Worm (Caenorhabditis elegans) whole organism, young adult: ENCODE measurements around the gene syd-1.

Experiments used
- B0336.3 ChIP-seq: fragments of 200-800 bp; sonication (Bioruptor generic); IDR thresholded peaks from 2 replicates; pipeline ENCODE4 v1.3.6; 2022; ENCODE audit warnings: missing genetic modification characterization, missing compliant biosample characterization
- D2030.7 ChIP-seq: fragments of 200-800 bp; sonication (Bioruptor generic); IDR thresholded peaks from 2 replicates; pipeline ENCODE4 v1.3.6; 2022; ENCODE audit warnings: missing genetic modification reagents, missing genetic modification characterization, missing compliant biosample characterization
- F23B12.7 ChIP-seq: sonication (generic microtip); optimal IDR thresholded peaks from 2 replicates; lab custom pipeline; 2017; ENCODE audit warnings: missing genetic modification characterization, mild to moderate bottlenecking, missing compliant biosample characterization, antibody characterized with exemption, moderate library complexity; ENCODE audit not compliant: insufficient read depth
- F55B11.4 ChIP-seq: sonication (generic microtip); optimal IDR thresholded peaks from 2 replicates; lab custom pipeline; 2016; ENCODE audit warnings: missing compliant biosample characterization, missing genetic modification characterization, borderline replicate concordance; ENCODE audit not compliant: insufficient read depth
- K11D2.4 ChIP-seq: fragments of 200-800 bp; sonication (Bioruptor generic); IDR thresholded peaks from 2 replicates; pipeline ENCODE4 v1.3.6; 2022; ENCODE audit warnings: missing genetic modification reagents, missing genetic modification characterization, missing compliant biosample characterization
- T26A5.8 ChIP-seq: sonication (generic microtip); optimal IDR thresholded peaks from 2 replicates; lab custom pipeline; 2016; ENCODE audit warnings: missing genetic modification characterization, missing compliant biosample characterization
- Y67H2A.10 ChIP-seq: fragments of 200-800 bp; sonication (Bioruptor generic); conservative IDR thresholded peaks from 2 replicates; pipeline ENCODE4 v1.3.6; 2022; ENCODE audit warnings: missing genetic modification reagents, missing genetic modification characterization, missing compliant biosample characterization
- ama-1 ChIP-seq, 3 experiments: fragments of 150-350 bp in 1 of 3; sonication (generic microtip) in 2 of 3; optimal IDR thresholded peaks; 2 replicates each; lab custom pipeline; 2014 to 2018; ENCODE audit warnings: missing biosample characterization in 2 of 3, missing genetic modification characterization in 2 of 3, missing genetic modification reagents in 2 of 3
- athp-1 ChIP-seq: sonication (generic microtip); optimal IDR thresholded peaks from 2 replicates; lab custom pipeline; 2017; ENCODE audit warnings: mild to moderate bottlenecking, missing genetic modification characterization, missing compliant biosample characterization
- attf-3 ChIP-seq: fragments of 200-800 bp; sonication (Bioruptor generic); conservative IDR thresholded peaks from 2 replicates; pipeline ENCODE4 v1.3.6; 2022; ENCODE audit warnings: missing genetic modification reagents, missing genetic modification characterization, missing compliant biosample characterization
- attf-5 ChIP-seq: fragments of 200-800 bp; sonication (Bioruptor generic); optimal IDR thresholded peaks from 2 replicates; lab custom pipeline; 2018; ENCODE audit warnings: mild to moderate bottlenecking, missing genetic modification characterization, missing compliant biosample characterization
- attf-6 ChIP-seq: fragments of 200-800 bp; sonication (Bioruptor generic); IDR thresholded peaks from 2 replicates; pipeline ENCODE4 v1.3.6; 2022; ENCODE audit warnings: missing genetic modification reagents, missing genetic modification characterization, missing compliant biosample characterization
- bed-2 ChIP-seq: fragments of 200-800 bp; sonication (Bioruptor generic); IDR thresholded peaks from 2 replicates; pipeline ENCODE4 v1.3.6; 2022; ENCODE audit warnings: missing genetic modification reagents, missing genetic modification characterization, missing compliant biosample characterization
- cebp-2 ChIP-seq: fragments of 200-800 bp; sonication (Bioruptor generic); IDR thresholded peaks from 2 replicates; pipeline ENCODE4 v1.3.6; 2022; ENCODE audit warnings: missing genetic modification characterization, missing compliant biosample characterization
- ceh-58 ChIP-seq: fragments of 200-800 bp; sonication (Bioruptor generic); IDR thresholded peaks from 2 replicates; pipeline ENCODE4 v1.3.6; 2022; ENCODE audit warnings: missing genetic modification characterization, missing compliant biosample characterization
- ceh-91 ChIP-seq: fragments of 200-800 bp; sonication (Bioruptor generic); IDR thresholded peaks from 2 replicates; pipeline ENCODE4 v1.3.6; 2022; ENCODE audit warnings: missing genetic modification reagents, missing genetic modification characterization, missing compliant biosample characterization
- die-1 ChIP-seq: sonication (generic microtip); optimal IDR thresholded peaks from 2 replicates; lab custom pipeline; 2016; ENCODE audit warnings: missing genotype, mild to moderate bottlenecking, missing genetic modification characterization, missing compliant biosample characterization
- efl-1 ChIP-seq: fragments of 150-350 bp; optimal IDR thresholded peaks from 2 replicates; lab custom pipeline; 2014; ENCODE audit warnings: missing biosample characterization, missing genetic modification reagents, missing genetic modification characterization
- egrh-3 ChIP-seq: fragments of 200-800 bp; sonication (Bioruptor generic); IDR thresholded peaks from 2 replicates; pipeline ENCODE4 v1.3.6; 2022; ENCODE audit warnings: missing genetic modification reagents, missing genetic modification characterization, missing compliant biosample characterization
- ekl-4 ChIP-seq: fragments of 200-800 bp; sonication (Bioruptor generic); IDR thresholded peaks from 2 replicates; pipeline ENCODE4 v1.3.6; 2022; ENCODE audit warnings: missing genetic modification reagents, missing genetic modification characterization, missing compliant biosample characterization
- ets-4 ChIP-seq: fragments of 200-800 bp; sonication (Bioruptor generic); optimal IDR thresholded peaks from 2 replicates; lab custom pipeline; 2018; ENCODE audit warnings: mild to moderate bottlenecking, missing genetic modification characterization, missing compliant biosample characterization
- fkh-3 ChIP-seq: sonication (generic microtip); optimal IDR thresholded peaks from 2 replicates; lab custom pipeline; 2016; ENCODE audit warnings: mild to moderate bottlenecking, missing genetic modification characterization, missing compliant biosample characterization
- him-1 ChIP-seq: sonication (generic microtip); optimal IDR thresholded peaks from 2 replicates; lab custom pipeline; 2016; ENCODE audit warnings: missing genotype, missing genetic modification reagents, missing genetic modification characterization, missing compliant biosample characterization
- hlh-12 ChIP-seq: sonication (generic microtip); optimal IDR thresholded peaks from 2 replicates; lab custom pipeline; 2016; ENCODE audit warnings: missing genetic modification characterization, missing compliant biosample characterization
- hlh-26 ChIP-seq: fragments of 200-800 bp; sonication (Bioruptor generic); conservative IDR thresholded peaks from 2 replicates; pipeline ENCODE4 v1.3.6; 2022; ENCODE audit warnings: missing genetic modification reagents, missing genetic modification characterization, missing compliant biosample characterization
- hsf-1 ChIP-seq: fragments of 200-800 bp; sonication (Bioruptor generic); IDR thresholded peaks from 2 replicates; pipeline ENCODE4 v1.3.6; 2022; ENCODE audit warnings: missing genetic modification reagents, missing genetic modification characterization, missing compliant biosample characterization
- let-526 ChIP-seq: fragments of 200-800 bp; sonication (Bioruptor generic); IDR thresholded peaks from 2 replicates; pipeline ENCODE4 v1.3.6; 2022; ENCODE audit warnings: missing genetic modification reagents, missing genetic modification characterization, missing compliant biosample characterization
- let-607 ChIP-seq, 2 experiments: fragments of 200-800 bp in 1 of 2; sonication (Bioruptor generic) in 1 of 2; sonication (generic microtip) in 1 of 2; optimal IDR thresholded peaks; 2 replicates each; lab custom pipeline; 2016 to 2018; ENCODE audit warnings: mild to moderate bottlenecking in 2 of 2, missing compliant biosample characterization in 2 of 2, missing genetic modification characterization in 2 of 2, moderate library complexity in 2 of 2, missing genotype in 1 of 2
- lin-35 ChIP-seq, 3 experiments: fragments of 150-350 bp in 2 of 3; sonication (generic microtip) in 1 of 3; optimal IDR thresholded peaks; 2 replicates each; lab custom pipeline; 2014 to 2018; ENCODE audit warnings: missing biosample characterization in 3 of 3, missing genetic modification characterization in 3 of 3, missing genetic modification reagents in 3 of 3
- lin-54 ChIP-seq: fragments of 200-800 bp; sonication (Bioruptor generic); optimal IDR thresholded peaks from 2 replicates; lab custom pipeline; 2018; ENCODE audit warnings: mild to moderate bottlenecking, missing genetic modification characterization, missing compliant biosample characterization
- mes-4 ChIP-seq: sonication (generic microtip); optimal IDR thresholded peaks from 2 replicates; lab custom pipeline; 2016; ENCODE audit warnings: missing genotype, missing genetic modification characterization, missing compliant biosample characterization
- mxl-1 ChIP-seq: sonication (generic microtip); optimal IDR thresholded peaks from 2 replicates; lab custom pipeline; 2016; ENCODE audit warnings: missing genetic modification characterization, missing compliant biosample characterization
- nfya-2 ChIP-seq: fragments of 200-800 bp; sonication (Bioruptor generic); IDR thresholded peaks from 2 replicates; pipeline ENCODE4 v1.3.6; 2022; ENCODE audit warnings: missing genetic modification reagents, missing genetic modification characterization, missing compliant biosample characterization
- nhr-90 ChIP-seq: sonication (generic microtip); optimal IDR thresholded peaks from 2 replicates; lab custom pipeline; 2016; ENCODE audit warnings: missing genotype, mild to moderate bottlenecking, missing genetic modification characterization, missing compliant biosample characterization
- rcor-1 ChIP-seq: fragments of 200-800 bp; sonication (Bioruptor generic); IDR thresholded peaks from 2 replicates; pipeline ENCODE4 v1.3.6; 2022; ENCODE audit warnings: missing genetic modification reagents, missing genetic modification characterization, missing compliant biosample characterization
- repo-1 ChIP-seq: sonication (generic microtip); optimal IDR thresholded peaks from 2 replicates; lab custom pipeline; 2017; ENCODE audit warnings: mild to moderate bottlenecking, missing genetic modification characterization, missing compliant biosample characterization
- snpc-3.4 ChIP-seq: sonication (generic microtip); optimal IDR thresholded peaks from 2 replicates; lab custom pipeline; 2017; ENCODE audit warnings: missing genetic modification characterization, mild to moderate bottlenecking, missing compliant biosample characterization, antibody characterized with exemption, moderate library complexity, missing genotype, missing genetic modification reagents
- snpc-4 ChIP-seq, 5 experiments: fragments of 150-350 bp in 1 of 5; sonication (generic microtip) in 4 of 5; optimal IDR thresholded peaks; 2 replicates each; lab custom pipeline; 2014 to 2018; ENCODE audit warnings: missing genetic modification characterization in 5 of 5, missing biosample characterization in 3 of 5, antibody characterized with exemption in 2 of 5, mild to moderate bottlenecking in 2 of 5, missing compliant biosample characterization in 2 of 5, missing genotype in 2 of 5, moderate library complexity in 2 of 5, missing genetic modification reagents in 1 of 5
- tbp1 ChIP-seq: fragments of 200-800 bp; sonication (Bioruptor generic); optimal IDR thresholded peaks from 2 replicates; lab custom pipeline; 2018; ENCODE audit warnings: mild to moderate bottlenecking, missing genetic modification characterization, missing compliant biosample characterization
- tlf-1 ChIP-seq: fragments of 200-800 bp; sonication (Bioruptor generic); optimal IDR thresholded peaks from 2 replicates; lab custom pipeline; 2018; ENCODE audit warnings: mild to moderate bottlenecking, missing genetic modification characterization, missing compliant biosample characterization
- xnd-1 ChIP-seq: sonication (generic microtip); optimal IDR thresholded peaks from 2 replicates; lab custom pipeline; 2016; ENCODE audit warnings: missing genotype, missing genetic modification reagents, missing genetic modification characterization, missing compliant biosample characterization
- zfh-2 ChIP-seq: fragments of 200-800 bp; sonication (Bioruptor generic); conservative IDR thresholded peaks from 2 replicates; pipeline ENCODE4 v1.3.6; 2022; ENCODE audit warnings: missing genetic modification reagents, missing genetic modification characterization, missing compliant biosample characterization

syd-1 gene

DNA sequence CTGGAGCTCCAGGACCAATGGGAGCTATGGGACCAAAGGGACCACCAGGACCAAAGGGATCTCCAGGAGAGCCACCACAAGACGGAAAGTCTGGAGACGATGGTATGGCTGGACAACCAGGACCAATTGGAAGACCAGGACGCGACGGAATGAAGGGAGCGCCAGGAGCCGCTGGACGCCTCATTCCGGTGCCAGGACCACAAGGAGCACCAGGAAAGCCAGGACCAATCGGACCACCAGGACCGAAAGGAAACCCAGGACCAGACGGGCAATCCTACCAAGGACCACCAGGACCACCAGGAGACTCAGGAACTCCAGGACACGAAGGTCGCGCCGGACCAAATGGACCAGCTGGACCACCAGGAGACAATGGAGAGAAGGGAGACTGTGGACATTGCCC lies 49.9 kb downstream of the syd-1 start:
- TF ChIP-seq mes-4 (tag; lab: Kevin White, UChicago) = no peak
- TF ChIP-seq zfh-2 = peak; percentile 64; the same call in 1 of the 2 replicates

DNA sequence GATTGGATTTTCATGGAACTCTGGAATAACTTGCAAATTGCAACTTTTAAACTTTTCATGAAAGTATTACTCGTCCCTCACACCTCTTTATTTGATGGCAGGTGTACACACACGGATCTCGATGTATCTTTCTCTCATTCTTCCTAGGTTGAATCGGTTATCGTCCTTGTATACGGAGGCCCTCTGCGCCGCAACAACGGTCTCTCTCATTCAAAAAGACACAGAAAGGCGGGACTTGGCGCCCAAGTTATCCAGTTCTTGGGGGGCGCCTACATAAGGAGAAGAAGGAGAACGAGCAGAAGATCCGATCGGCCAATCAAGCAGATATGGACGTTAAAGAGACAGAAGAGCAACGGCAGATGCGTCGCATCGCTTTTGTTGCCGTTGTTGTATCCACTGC lies 50.9 kb downstream of the syd-1 start, which contains the start of gene rol-8:
Gene rol-8, plus strand, starts transcription at position 301 of the 400 bp plus-strand sequence.
- TF ChIP-seq cebp-2 (GFP tag; lab: Robert Waterston, UW) (no peak), athp-1 (no peak), lin-54 (GFP tag; lab: Kevin White, UChicago) (no peak), attf-6 (no peak), tbp1 (GFP tag; lab: Kevin White, UChicago) (no peak), F55B11.4 (tag; lab: Kevin White, UChicago) (no peak), let-526 (GFP tag; lab: Robert Waterston, UW) (no peak), ceh-58 (GFP tag; lab: Robert Waterston, UW) (no peak), bed-2 (GFP tag; lab: Robert Waterston, UW) (no peak), ama-1 (optimal IDR thresholded peaks at IDR 0.05; lab: Kevin White, UChicago) (no peak), ama-1 (GFP tag; optimal IDR thresholded peaks at IDR 0.05; lab: Kevin White, UChicago) (no peak), attf-5 (no peak), snpc-3.4 (tag; lab: Kevin White, UChicago) (no peak), T26A5.8 (tag; lab: Kevin White, UChicago) (no peak), hsf-1 (GFP tag; lab: Robert Waterston, UW) (no peak), nfya-2 (no peak), mes-4 (tag; lab: Kevin White, UChicago) (no peak)

DNA sequence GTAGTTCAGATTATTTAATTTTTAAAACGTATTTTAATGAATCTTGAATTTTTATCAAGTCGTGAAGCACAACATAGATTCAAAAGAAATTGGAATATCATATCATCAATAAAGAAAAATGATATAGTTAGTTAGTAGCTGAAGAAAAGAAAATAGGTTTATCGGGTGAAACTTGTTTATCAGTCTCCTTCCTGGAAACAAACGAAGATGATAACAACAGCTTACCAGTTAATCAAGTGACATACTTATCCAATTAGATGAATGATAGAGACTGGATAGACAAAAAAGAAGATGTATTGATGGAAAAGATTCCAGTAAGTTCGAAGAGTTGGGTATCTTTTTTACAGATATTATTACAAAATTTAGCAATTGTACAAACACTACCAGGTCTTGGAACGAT lies 51.8 kb downstream of the syd-1 start:
- no peak for TF ChIP-seq let-607 (tag; optimal IDR thresholded peaks at IDR 0.05; lab: Kevin White, UChicago)
- TF ChIP-seq repo-1 (tag; lab: Kevin White, UChicago) = no peak
- no peak for TF ChIP-seq ceh-91 (GFP tag; lab: Robert Waterston, UW)
- TF ChIP-seq xnd-1 (tag; lab: Kevin White, UChicago) = no peak
- no peak for TF ChIP-seq B0336.3 (GFP tag; lab: Robert Waterston, UW)

DNA sequence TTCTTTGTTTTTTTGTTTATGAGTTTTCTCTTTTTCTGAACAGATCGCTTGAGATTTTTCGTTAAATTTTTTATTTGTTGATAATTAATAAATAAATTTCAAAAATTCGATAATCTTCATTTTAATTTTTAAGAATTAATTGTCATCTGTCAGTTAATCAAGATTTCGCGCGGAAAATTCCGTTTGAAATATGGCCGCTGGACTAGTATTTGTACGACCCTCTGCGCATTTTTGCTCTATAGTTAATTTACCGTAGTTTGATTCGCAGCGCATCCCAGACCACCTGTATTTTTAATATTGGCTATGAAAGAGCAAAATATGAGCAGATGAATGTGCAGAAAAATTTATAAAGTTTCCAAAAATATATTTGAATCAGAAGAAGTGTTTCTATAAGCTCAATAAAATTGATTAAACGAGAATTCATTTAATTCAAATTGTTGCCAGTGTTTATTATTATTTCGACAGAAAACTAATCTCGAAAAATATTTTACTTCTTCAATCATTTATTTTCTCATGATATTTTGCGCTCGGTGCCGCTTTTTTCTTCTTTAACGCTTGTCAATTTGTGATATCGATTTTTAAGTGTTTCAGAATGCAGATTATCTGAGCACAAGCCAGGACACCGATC lies 57.0 kb downstream of the syd-1 start, which contains the start of gene nfi-1:
Gene nfi-1, plus strand, starts transcription at position 578 of the 628 bp plus-strand sequence.
- TF ChIP-seq attf-3 (GFP tag; lab: Robert Waterston, UW) (no peak), snpc-4 (GFP tag; optimal IDR thresholded peaks at IDR 0.05; lab: Kevin White, UChicago) (no peak), snpc-4 (tag; optimal IDR thresholded peaks at IDR 0.05; lab: Kevin White, UChicago) (no peak), ets-4 (no peak), him-1 (tag; lab: Kevin White, UChicago) (no peak), ekl-4 (GFP tag; lab: Robert Waterston, UW) (no peak), nhr-90 (tag; lab: Kevin White, UChicago) (no peak), hlh-26 (no peak), D2030.7 (no peak), fkh-3 (tag; lab: Kevin White, UChicago) (no peak), K11D2.4 (no peak), snpc-3.4 (tag; lab: Kevin White, UChicago) (no peak), egrh-3 (no peak), efl-1 (GFP tag; lab: Kevin White, UChicago) (peak; percentile 59), rcor-1 (GFP tag; lab: Robert Waterston, UW) (no peak), Y67H2A.10 (GFP tag; lab: Robert Waterston, UW) (no peak), lin-35 (GFP tag; optimal IDR thresholded peaks at IDR 0.05; lab: Kevin White, UChicago) (peak in 1 of 3 experiments; percentile 42), hlh-12 (tag; lab: Kevin White, UChicago) (no peak), mxl-1 (no peak), F55B11.4 (tag; lab: Kevin White, UChicago) (no peak), die-1 (no peak), F23B12.7 (tag; lab: Kevin White, UChicago) (no peak), attf-5 (peak; percentile 57), tlf-1 (no peak)
